Worm (Caenorhabditis elegans) whole organism, L1 larva: ENCODE measurements around the gene srw-87.

Experiments
- C04F5.9 ChIP-seq: sonication (generic microtip); optimal IDR thresholded peaks from 2 replicates; lab custom pipeline; 2016; ENCODE audit warnings: missing genetic modification characterization, missing compliant biosample characterization
- C34B4.2 ChIP-seq: sonication (generic microtip); optimal IDR thresholded peaks from 2 replicates; lab custom pipeline; 2017; ENCODE audit warnings: mild to moderate bottlenecking, missing genetic modification characterization, missing compliant biosample characterization
- Y116A8C.19 ChIP-seq: sonication (generic microtip); optimal IDR thresholded peaks from 2 replicates; lab custom pipeline; 2016; ENCODE audit warnings: missing compliant biosample characterization, missing genetic modification characterization, borderline replicate concordance
- aha-1 ChIP-seq: fragments of 150-350 bp; optimal IDR thresholded peaks from 2 replicates; lab custom pipeline; 2014; ENCODE audit warnings: missing biosample characterization, missing genetic modification characterization
- aly-2 ChIP-seq: fragments of 150-350 bp; optimal IDR thresholded peaks from 2 replicates; lab custom pipeline; 2014; ENCODE audit warnings: missing biosample characterization, missing genetic modification characterization
- ama-1 ChIP-seq: fragments of 150-350 bp; optimal IDR thresholded peaks from 2 replicates; lab custom pipeline; 2014
- blmp-1 ChIP-seq: fragments of 150-350 bp; optimal IDR thresholded peaks from 2 replicates; lab custom pipeline; 2014; ENCODE audit warnings: missing biosample characterization, missing genetic modification characterization
- ceh-63 ChIP-seq: fragments of 200-800 bp; sonication (Bioruptor generic); optimal IDR thresholded peaks from 2 replicates; lab custom pipeline; 2018; ENCODE audit warnings: mild to moderate bottlenecking, missing genetic modification characterization, missing compliant biosample characterization
- ceh-8 ChIP-seq: fragments of 200-800 bp; sonication (Bioruptor generic); optimal IDR thresholded peaks from 2 replicates; lab custom pipeline; 2018; ENCODE audit warnings: mild to moderate bottlenecking, missing genetic modification characterization, moderate library complexity, missing compliant biosample characterization
- ceh-88 ChIP-seq: fragments of 200-800 bp; sonication (Bioruptor generic); IDR thresholded peaks from 2 replicates; pipeline ENCODE4 v1.3.6; 2022; ENCODE audit warnings: missing genetic modification characterization, missing compliant biosample characterization
- ces-1 ChIP-seq: fragments of 150-350 bp; optimal IDR thresholded peaks from 2 replicates; lab custom pipeline; 2014; ENCODE audit warnings: missing biosample characterization, missing genetic modification reagents, missing genetic modification characterization
- dsc-1 ChIP-seq: sonication (generic microtip); optimal IDR thresholded peaks from 2 replicates; lab custom pipeline; 2016; ENCODE audit warnings: mild to moderate bottlenecking, missing genetic modification characterization, missing compliant biosample characterization
- efl-1 ChIP-seq, 4 experiments: fragments of 150-350 bp; optimal IDR thresholded peaks in 3 of 4; peaks in 1 of 4; 1 replicate in 1 of 4; 2 replicates in 3 of 4; lab custom pipeline; 2014; ENCODE audit warnings: missing biosample characterization in 2 of 4, missing genetic modification characterization in 2 of 4, missing genetic modification reagents in 2 of 4
- egl-13 ChIP-seq: sonication (generic microtip); optimal IDR thresholded peaks from 2 replicates; lab custom pipeline; 2016; ENCODE audit warnings: missing genotype, missing genetic modification reagents, missing genetic modification characterization, missing compliant biosample characterization
- egl-27 ChIP-seq, 2 experiments: fragments of 150-350 bp in 1 of 2; sonication (generic microtip); optimal IDR thresholded peaks; 3 replicates each; lab custom pipeline; 2017 to 2018; ENCODE audit warnings: missing biosample characterization in 2 of 2, missing genetic modification characterization in 2 of 2, missing genetic modification reagents in 2 of 2
- elt-2 ChIP-seq: sonication (generic microtip); optimal IDR thresholded peaks from 2 replicates; lab custom pipeline; 2016; ENCODE audit warnings: missing genetic modification characterization, mild to moderate bottlenecking, inconsistent platforms, missing compliant biosample characterization, missing genetic modification reagents
- elt-3 ChIP-seq, 6 experiments: fragments of 150-350 bp in 1 of 6; sonication (generic microtip); optimal IDR thresholded peaks; 2 replicates each; lab custom pipeline; 2017 to 2018; ENCODE audit warnings: missing biosample characterization in 6 of 6, missing genetic modification characterization in 6 of 6, inconsistent platforms in 1 of 6
- ets-5 ChIP-seq: fragments of 200-800 bp; sonication (Bioruptor generic); IDR thresholded peaks from 2 replicates; pipeline ENCODE4 v1.3.6; 2022; ENCODE audit warnings: missing genetic modification characterization, missing compliant biosample characterization
- fkh-10 ChIP-seq: sonication (generic microtip); optimal IDR thresholded peaks from 2 replicates; lab custom pipeline; 2017; ENCODE audit warnings: missing biosample characterization, missing genetic modification reagents, missing genetic modification characterization
- fkh-4 ChIP-seq: sonication (generic microtip); optimal IDR thresholded peaks from 2 replicates; lab custom pipeline; 2016; ENCODE audit warnings: missing compliant biosample characterization, missing genetic modification characterization, borderline replicate concordance
- fkh-8 ChIP-seq: sonication (generic microtip); optimal IDR thresholded peaks from 2 replicates; lab custom pipeline; 2016; ENCODE audit warnings: mild to moderate bottlenecking, missing genetic modification characterization, missing compliant biosample characterization
- fos-1 ChIP-seq: fragments of 150-350 bp; optimal IDR thresholded peaks from 2 replicates; lab custom pipeline; 2014; ENCODE audit warnings: missing biosample characterization, missing genetic modification characterization
- hlh-17 ChIP-seq: fragments of 200-800 bp; sonication (Bioruptor generic); optimal IDR thresholded peaks from 2 replicates; lab custom pipeline; 2018; ENCODE audit warnings: missing genetic modification characterization, mild to moderate bottlenecking, missing compliant biosample characterization, moderate library complexity, borderline replicate concordance
- hlh-4 ChIP-seq: sonication (generic microtip); optimal IDR thresholded peaks from 2 replicates; lab custom pipeline; 2016; ENCODE audit warnings: mild to moderate bottlenecking, missing genetic modification characterization, missing compliant biosample characterization
- hpl-2 ChIP-seq: fragments of 150-350 bp; optimal IDR thresholded peaks from 2 replicates; lab custom pipeline; 2014; ENCODE audit warnings: missing biosample characterization, missing genetic modification reagents, missing genetic modification characterization
- isw-1 ChIP-seq: fragments of 200-800 bp; sonication (Bioruptor generic); IDR thresholded peaks from 2 replicates; pipeline ENCODE4 v1.3.6; 2022; ENCODE audit warnings: missing genetic modification characterization, missing compliant biosample characterization
- lin-14 ChIP-seq: fragments of 200-800 bp; sonication (Bioruptor generic); optimal IDR thresholded peaks from 2 replicates; lab custom pipeline; 2018; ENCODE audit warnings: mild to moderate bottlenecking, missing genetic modification characterization, moderate library complexity, missing compliant biosample characterization
- lin-39 ChIP-seq: fragments of 150-350 bp; optimal IDR thresholded peaks from 2 replicates; lab custom pipeline; 2014; ENCODE audit warnings: missing biosample characterization, missing genetic modification reagents, missing genetic modification characterization
- lsy-2 ChIP-seq, 2 experiments: fragments of 150-350 bp; optimal IDR thresholded peaks; 2 replicates each; lab custom pipeline; 2014; ENCODE audit warnings: missing biosample characterization in 2 of 2, missing genetic modification characterization in 2 of 2
- mab-9 ChIP-seq: fragments of 200-800 bp; sonication (Bioruptor generic); IDR thresholded peaks from 2 replicates; pipeline ENCODE4 v1.3.6; 2022; ENCODE audit warnings: missing genetic modification reagents, missing genetic modification characterization, missing compliant biosample characterization
- mdl-1 ChIP-seq, 2 experiments: fragments of 150-350 bp; optimal IDR thresholded peaks; 2 replicates each; lab custom pipeline; 2014 to 2017; ENCODE audit warnings: missing biosample characterization in 2 of 2, missing genetic modification characterization in 2 of 2, inconsistent platforms in 1 of 2
- mep-1 ChIP-seq: fragments of 150-350 bp; optimal IDR thresholded peaks from 2 replicates; lab custom pipeline; 2014; ENCODE audit warnings: missing biosample characterization, missing genetic modification characterization
- nhr-19 ChIP-seq: fragments of 200-800 bp; sonication (Bioruptor generic); conservative IDR thresholded peaks from 2 replicates; pipeline ENCODE4 v1.3.6; 2022; ENCODE audit warnings: missing genetic modification characterization, missing compliant biosample characterization
- nhr-237 ChIP-seq: fragments of 150-350 bp; optimal IDR thresholded peaks from 2 replicates; lab custom pipeline; 2014; ENCODE audit warnings: missing biosample characterization, missing genetic modification characterization
- nhr-71 ChIP-seq: sonication (generic microtip); optimal IDR thresholded peaks from 2 replicates; lab custom pipeline; 2016; ENCODE audit warnings: mild to moderate bottlenecking, missing genetic modification characterization, moderate library complexity, missing compliant biosample characterization
- nhr-76 ChIP-seq: sonication (generic microtip); optimal IDR thresholded peaks from 2 replicates; lab custom pipeline; 2017; ENCODE audit warnings: missing biosample characterization, missing genetic modification characterization
- nhr-84 ChIP-seq: sonication (generic microtip); optimal IDR thresholded peaks from 2 replicates; lab custom pipeline; 2017; ENCODE audit warnings: missing biosample characterization, missing genetic modification characterization
- nhr-85 ChIP-seq: sonication (generic microtip); peaks from one replicate; lab custom pipeline; 2016; ENCODE audit warnings: missing genetic modification characterization, inconsistent platforms, missing compliant biosample characterization
- nhr-90 ChIP-seq: sonication (generic microtip); optimal IDR thresholded peaks from 2 replicates; lab custom pipeline; 2016; ENCODE audit warnings: mild to moderate bottlenecking, missing genetic modification characterization, missing compliant biosample characterization; ENCODE audit not compliant: poor library complexity
- pax-3 ChIP-seq: fragments of 200-800 bp; sonication (Bioruptor generic); optimal IDR thresholded peaks from 2 replicates; lab custom pipeline; 2018; ENCODE audit warnings: mild to moderate bottlenecking, missing genetic modification characterization, moderate library complexity, missing compliant biosample characterization
- pqm-1 ChIP-seq: sonication (generic microtip); optimal IDR thresholded peaks from 3 replicates; lab custom pipeline; 2017; ENCODE audit warnings: missing biosample characterization, missing genetic modification characterization
- skn-1 ChIP-seq: fragments of 150-350 bp; optimal IDR thresholded peaks from 2 replicates; lab custom pipeline; 2014; ENCODE audit warnings: missing biosample characterization, missing genetic modification characterization
- sox-4 ChIP-seq: sonication (generic microtip); optimal IDR thresholded peaks from 2 replicates; lab custom pipeline; 2016; ENCODE audit warnings: missing genetic modification characterization, missing compliant biosample characterization
- swsn-7 ChIP-seq: sonication (generic microtip); optimal IDR thresholded peaks from 2 replicates; lab custom pipeline; 2016; ENCODE audit warnings: missing genetic modification characterization, missing compliant biosample characterization
- tlp-1 ChIP-seq: fragments of 150-350 bp; optimal IDR thresholded peaks from 2 replicates; lab custom pipeline; 2014; ENCODE audit warnings: missing biosample characterization, missing genetic modification characterization
- unc-130 ChIP-seq: fragments of 150-350 bp; optimal IDR thresholded peaks from 2 replicates; lab custom pipeline; 2017; ENCODE audit warnings: missing biosample characterization, missing genetic modification characterization, inconsistent platforms
- unc-30 ChIP-seq: sonication (generic microtip); optimal IDR thresholded peaks from 2 replicates; lab custom pipeline; 2017; ENCODE audit warnings: missing biosample characterization, missing genetic modification characterization
- unc-62 ChIP-seq: fragments of 150-350 bp; optimal IDR thresholded peaks from 2 replicates; lab custom pipeline; 2014; ENCODE audit warnings: missing biosample characterization, missing genetic modification reagents, missing genetic modification characterization
- unc-86 ChIP-seq: sonication (generic microtip); optimal IDR thresholded peaks from 2 replicates; lab custom pipeline; 2016; ENCODE audit warnings: missing genetic modification characterization, missing compliant biosample characterization
- unc-98 ChIP-seq: fragments of 200-800 bp; sonication (Bioruptor generic); IDR thresholded peaks from 2 replicates; pipeline ENCODE4 v1.3.6; 2022; ENCODE audit warnings: missing genetic modification characterization, missing compliant biosample characterization
- xbp-1 ChIP-seq: sonication (generic microtip); optimal IDR thresholded peaks from 2 replicates; lab custom pipeline; 2016; ENCODE audit warnings: missing genetic modification characterization, missing compliant biosample characterization
- zag-1 ChIP-seq: fragments of 150-350 bp; optimal IDR thresholded peaks from 2 replicates; lab custom pipeline; 2014; ENCODE audit warnings: missing biosample characterization, missing genetic modification characterization
- ztf-11 ChIP-seq, 2 experiments: sonication (generic microtip); optimal IDR thresholded peaks; 2 replicates each; lab custom pipeline; 2016 to 2017; ENCODE audit warnings: missing genetic modification characterization in 2 of 2, missing biosample characterization in 1 of 2, missing compliant biosample characterization in 1 of 2

srw-87 gene

ce11 chrV:16350775-16351378, 14.5 kb downstream of the srw-87 start:
- TF ChIP-seq skn-1 (no peak), isw-1 (peak; percentile 17; the same call in 1 of the 2 replicates), fkh-10 (GFP tag; lab: Kevin White, UChicago) (peak; percentile 6), aly-2 (no peak), ets-5 (GFP tag; lab: Robert Waterston, UW) (no peak), pqm-1 (no peak), hlh-4 (no peak), unc-130 (tag; lab: Kevin White, UChicago) (no peak), nhr-90 (no peak), nhr-237 (tag; lab: Kevin White, UChicago) (no peak), tlp-1 (tag; lab: Kevin White, UChicago) (no peak), xbp-1 (tag; lab: Kevin White, UChicago) (peak; percentile 11), elt-3 (tag; optimal IDR thresholded peaks at IDR 0.05; lab: Kevin White, UChicago) (no peak), hpl-2 (GFP tag; lab: Kevin White, UChicago) (no peak), lin-39 (tag; lab: Kevin White, UChicago) (no peak), C04F5.9 (no peak), fkh-4 (tag; lab: Kevin White, UChicago) (no peak), nhr-84 (tag; lab: Kevin White, UChicago) (no peak), nhr-19 (GFP tag; lab: Robert Waterston, UW) (peak; percentile 64), mep-1 (tag; lab: Kevin White, UChicago) (peak; percentile 23), Y116A8C.19 (tag; lab: Kevin White, UChicago) (no peak), zag-1 (no peak), pax-3 (tag; lab: Kevin White, UChicago) (peak; percentile 22), dsc-1 (peak; percentile 49), ces-1 (GFP tag; lab: Kevin White, UChicago) (no peak), ceh-8 (GFP tag; lab: Kevin White, UChicago) (no peak), swsn-7 (tag; lab: Kevin White, UChicago) (peak; percentile 60), unc-98 (GFP tag; lab: Robert Waterston, UW) (no peak), C34B4.2 (tag; lab: Kevin White, UChicago) (no peak), ceh-88 (no peak), egl-27 (tag; optimal IDR thresholded peaks at IDR 0.05; lab: Kevin White, UChicago) (no peak), ceh-63 (no peak), mab-9 (GFP tag; lab: Robert Waterston, UW) (no peak), efl-1 (optimal IDR thresholded peaks at IDR 0.05; lab: Kevin White, UChicago) (peak; percentile 42 to 43), efl-1 (GFP tag; optimal IDR thresholded peaks at IDR 0.05 in 1 of 2; lab: Kevin White, UChicago) (peak; percentile 30 to 89), lsy-2 (tag; optimal IDR thresholded peaks at IDR 0.05; lab: Kevin White, UChicago) (peak in 1 of 2 experiments; percentile 55), ztf-11 (tag; optimal IDR thresholded peaks at IDR 0.05; lab: Kevin White, UChicago) (no peak), elt-2 (tag; lab: Kevin White, UChicago) (peak; percentile 39), egl-13 (no peak), nhr-71 (tag; lab: Kevin White, UChicago) (peak; percentile 69), unc-62 (GFP tag; lab: Kevin White, UChicago) (no peak), unc-86 (tag; lab: Kevin White, UChicago) (peak; percentile 39), sox-4 (tag; lab: Kevin White, UChicago) (no peak), aha-1 (no peak), fos-1 (tag; lab: Kevin White, UChicago) (no peak), hlh-17 (GFP tag; lab: Kevin White, UChicago) (no peak), nhr-85 (tag; lab: Kevin White, UChicago) (peak; percentile 40), lin-14 (GFP tag; lab: Kevin White, UChicago) (peak; percentile 89), fkh-8 (tag; lab: Kevin White, UChicago) (peak; percentile 87), mdl-1 (tag; optimal IDR thresholded peaks at IDR 0.05; lab: Kevin White, UChicago) (peak in 1 of 2 experiments; percentile 39), blmp-1 (no peak), ama-1 (no peak), nhr-76 (tag; lab: Kevin White, UChicago) (no peak), unc-30 (no peak)
